Worm (Caenorhabditis elegans) whole organism, L2 larva: ENCODE results near the gene his-7.
A peak's percentile ranks its signal among the peaks of the same experiment; 100 is the strongest.

Source experiments
- C34F6.9 ChIP-seq: fragments of 150-350 bp; optimal IDR thresholded peaks from 2 replicates; lab custom pipeline; 2014; ENCODE audit warnings: missing biosample characterization, missing genetic modification characterization
- F13H6.1 ChIP-seq: sonication (generic microtip); optimal IDR thresholded peaks from 2 replicates; lab custom pipeline; 2016; ENCODE audit warnings: missing genetic modification characterization, missing compliant biosample characterization
- R02D3.7 ChIP-seq: fragments of 150-350 bp; optimal IDR thresholded peaks from 2 replicates; lab custom pipeline; 2014; ENCODE audit warnings: missing biosample characterization, missing genetic modification characterization
- Y55F3AM.14 ChIP-seq: fragments of 200-800 bp; sonication (Bioruptor generic); optimal IDR thresholded peaks from 2 replicates; lab custom pipeline; 2018; ENCODE audit warnings: mild to moderate bottlenecking, missing genetic modification characterization, missing compliant biosample characterization
- ZK546.5 ChIP-seq: sonication (generic microtip); optimal IDR thresholded peaks from 2 replicates; lab custom pipeline; 2017; ENCODE audit warnings: missing biosample characterization, missing genetic modification characterization
- alr-1 ChIP-seq: fragments of 150-350 bp; optimal IDR thresholded peaks from 2 replicates; lab custom pipeline; 2014; ENCODE audit warnings: missing biosample characterization, missing genetic modification characterization
- aly-2 ChIP-seq: fragments of 150-350 bp; optimal IDR thresholded peaks from 2 replicates; lab custom pipeline; 2014; ENCODE audit warnings: missing biosample characterization, missing genetic modification characterization
- ama-1 ChIP-seq: fragments of 150-350 bp; optimal IDR thresholded peaks from 2 replicates; lab custom pipeline; 2018; ENCODE audit warnings: inconsistent platforms
- blmp-1 ChIP-seq: sonication (generic microtip); optimal IDR thresholded peaks from 2 replicates; lab custom pipeline; 2017; ENCODE audit warnings: missing genetic modification characterization, mild to moderate bottlenecking, missing compliant biosample characterization, antibody characterized with exemption, moderate library complexity; ENCODE audit not compliant: insufficient read depth
- ceh-16 ChIP-seq: fragments of 150-350 bp; optimal IDR thresholded peaks from 2 replicates; lab custom pipeline; 2014; ENCODE audit warnings: missing biosample characterization, missing genetic modification characterization
- ceh-82 ChIP-seq: fragments of 150-350 bp; optimal IDR thresholded peaks from 2 replicates; lab custom pipeline; 2014; ENCODE audit warnings: missing biosample characterization, missing genetic modification characterization
- crh-2 ChIP-seq: sonication (generic microtip); optimal IDR thresholded peaks from 2 replicates; lab custom pipeline; 2017; ENCODE audit warnings: missing biosample characterization, missing genetic modification characterization
- dmd-4 ChIP-seq: sonication (generic microtip); optimal IDR thresholded peaks from 2 replicates; lab custom pipeline; 2017; ENCODE audit warnings: missing biosample characterization, missing genetic modification characterization
- egl-27 ChIP-seq: sonication (generic microtip); optimal IDR thresholded peaks from 3 replicates; lab custom pipeline; 2017; ENCODE audit warnings: missing biosample characterization, missing genetic modification reagents, missing genetic modification characterization
- elt-1 ChIP-seq: fragments of 150-350 bp; optimal IDR thresholded peaks from 2 replicates; lab custom pipeline; 2014; ENCODE audit warnings: missing biosample characterization, missing genetic modification characterization
- elt-3 ChIP-seq: sonication (generic microtip); optimal IDR thresholded peaks from 2 replicates; lab custom pipeline; 2017; ENCODE audit warnings: missing biosample characterization, missing genetic modification characterization
- fos-1 ChIP-seq: fragments of 150-350 bp; optimal IDR thresholded peaks from 2 replicates; lab custom pipeline; 2014; ENCODE audit warnings: missing biosample characterization, missing genetic modification characterization
- gmeb-1 ChIP-seq: fragments of 150-350 bp; optimal IDR thresholded peaks from 2 replicates; lab custom pipeline; 2014; ENCODE audit warnings: missing biosample characterization, missing genetic modification characterization
- lin-11 ChIP-seq: fragments of 150-350 bp; sonication (generic microtip); optimal IDR thresholded peaks from 2 replicates; lab custom pipeline; 2014; ENCODE audit warnings: missing biosample characterization, missing genetic modification characterization, inconsistent platforms, mixed read lengths
- lin-13 ChIP-seq: fragments of 150-350 bp; optimal IDR thresholded peaks from 2 replicates; lab custom pipeline; 2014; ENCODE audit warnings: missing biosample characterization, missing genetic modification reagents, missing genetic modification characterization
- lin-39 ChIP-seq: fragments of 150-350 bp; optimal IDR thresholded peaks from 2 replicates; lab custom pipeline; 2014; ENCODE audit warnings: missing biosample characterization, missing genetic modification reagents, missing genetic modification characterization
- lsy-2 ChIP-seq, 2 experiments: fragments of 150-350 bp in 1 of 2; sonication (generic microtip) in 1 of 2; optimal IDR thresholded peaks; 2 replicates each; lab custom pipeline; 2014 to 2017; ENCODE audit warnings: missing biosample characterization in 2 of 2, missing genetic modification characterization in 2 of 2
- mab-5 ChIP-seq: fragments of 150-350 bp; optimal IDR thresholded peaks from 2 replicates; lab custom pipeline; 2014; ENCODE audit warnings: missing biosample characterization, missing genetic modification characterization
- mbf-1 ChIP-seq: sonication (generic microtip); optimal IDR thresholded peaks from 2 replicates; lab custom pipeline; 2017; ENCODE audit warnings: missing biosample characterization, missing genetic modification characterization
- mdl-1 ChIP-seq, 2 experiments: fragments of 150-350 bp in 1 of 2; sonication (generic microtip) in 1 of 2; optimal IDR thresholded peaks; 2 replicates each; lab custom pipeline; 2017; ENCODE audit warnings: missing biosample characterization in 2 of 2, missing genetic modification characterization in 2 of 2
- nhr-10 ChIP-seq: sonication (generic microtip); optimal IDR thresholded peaks from 2 replicates; lab custom pipeline; 2017; ENCODE audit warnings: missing biosample characterization, missing genetic modification characterization
- nhr-11 ChIP-seq: fragments of 150-350 bp; optimal IDR thresholded peaks from 2 replicates; lab custom pipeline; 2014; ENCODE audit warnings: missing biosample characterization, missing genetic modification characterization
- nhr-12 ChIP-seq: fragments of 150-350 bp; optimal IDR thresholded peaks from 2 replicates; lab custom pipeline; 2014; ENCODE audit warnings: missing biosample characterization, missing genetic modification characterization
- nhr-129 ChIP-seq: fragments of 150-350 bp; optimal IDR thresholded peaks from 2 replicates; lab custom pipeline; 2014; ENCODE audit warnings: missing biosample characterization, missing genetic modification characterization
- nhr-21 ChIP-seq: fragments of 150-350 bp; optimal IDR thresholded peaks from 2 replicates; lab custom pipeline; 2014; ENCODE audit warnings: missing biosample characterization, missing genetic modification characterization
- nhr-23 ChIP-seq: fragments of 150-350 bp; optimal IDR thresholded peaks from 2 replicates; lab custom pipeline; 2014; ENCODE audit warnings: missing biosample characterization, missing genetic modification reagents, missing genetic modification characterization
- nhr-237 ChIP-seq: fragments of 150-350 bp; optimal IDR thresholded peaks from 2 replicates; lab custom pipeline; 2014; ENCODE audit warnings: missing biosample characterization, missing genetic modification characterization
- nhr-25 ChIP-seq: fragments of 150-350 bp; sonication (generic microtip); optimal IDR thresholded peaks from 3 replicates; lab custom pipeline; 2014; ENCODE audit warnings: missing biosample characterization, missing genetic modification characterization
- nhr-6 ChIP-seq: fragments of 150-350 bp; optimal IDR thresholded peaks from 2 replicates; lab custom pipeline; 2014; ENCODE audit warnings: missing biosample characterization, missing genetic modification characterization
- nhr-77 ChIP-seq: fragments of 150-350 bp; optimal IDR thresholded peaks from 2 replicates; lab custom pipeline; 2014; ENCODE audit warnings: missing biosample characterization, missing genetic modification characterization
- peb-1 ChIP-seq: fragments of 150-350 bp; optimal IDR thresholded peaks from 2 replicates; lab custom pipeline; 2014; ENCODE audit warnings: missing biosample characterization, missing genetic modification characterization
- sem-4 ChIP-seq: fragments of 150-350 bp; optimal IDR thresholded peaks from 2 replicates; lab custom pipeline; 2014; ENCODE audit warnings: missing biosample characterization, missing genetic modification reagents, missing genetic modification characterization
- skn-1 ChIP-seq: sonication (generic microtip); optimal IDR thresholded peaks from 2 replicates; lab custom pipeline; 2017; ENCODE audit warnings: missing biosample characterization, missing genetic modification characterization
- sma-3 ChIP-seq: sonication (generic microtip); optimal IDR thresholded peaks from 2 replicates; lab custom pipeline; 2016; ENCODE audit warnings: missing genetic modification reagents, missing genetic modification characterization, missing compliant biosample characterization
- sma-9 ChIP-seq, 2 experiments: fragments of 150-350 bp in 1 of 2; sonication (generic microtip) in 1 of 2; optimal IDR thresholded peaks; 2 replicates each; lab custom pipeline; 2014 to 2016; ENCODE audit warnings: missing genetic modification characterization in 2 of 2, mild to moderate bottlenecking in 1 of 2, missing biosample characterization in 1 of 2, missing compliant biosample characterization in 1 of 2, missing genetic modification reagents in 1 of 2, moderate library complexity in 1 of 2
- snpc-4 ChIP-seq: fragments of 150-350 bp; optimal IDR thresholded peaks from 2 replicates; lab custom pipeline; 2014; ENCODE audit warnings: missing biosample characterization, missing genetic modification characterization
- unc-39 ChIP-seq: fragments of 150-350 bp; optimal IDR thresholded peaks from 2 replicates; lab custom pipeline; 2014; ENCODE audit warnings: missing biosample characterization, missing genetic modification characterization
- unc-55 ChIP-seq: fragments of 150-350 bp; sonication (generic microtip); optimal IDR thresholded peaks from 3 replicates; lab custom pipeline; 2014; ENCODE audit warnings: missing biosample characterization, missing genetic modification reagents, missing genetic modification characterization
- unc-62 ChIP-seq: fragments of 150-350 bp; optimal IDR thresholded peaks from 2 replicates; lab custom pipeline; 2014; ENCODE audit warnings: missing biosample characterization, missing genetic modification reagents, missing genetic modification characterization
- zag-1 ChIP-seq: fragments of 150-350 bp; optimal IDR thresholded peaks from 2 replicates; lab custom pipeline; 2014; ENCODE audit warnings: missing biosample characterization, missing genetic modification characterization
- ztf-1 ChIP-seq: fragments of 200-800 bp; sonication (Bioruptor generic); conservative IDR thresholded peaks from 2 replicates; pipeline ENCODE4 v1.3.6; 2022; ENCODE audit warnings: missing genetic modification characterization, missing compliant biosample characterization
- ztf-11 ChIP-seq: sonication (generic microtip); optimal IDR thresholded peaks from 2 replicates; lab custom pipeline; 2017; ENCODE audit warnings: missing biosample characterization, missing genetic modification characterization
- ztf-4 ChIP-seq: fragments of 150-350 bp; optimal IDR thresholded peaks from 2 replicates; lab custom pipeline; 2014; ENCODE audit warnings: missing biosample characterization, missing genetic modification characterization

Gene his-7

DNA sequence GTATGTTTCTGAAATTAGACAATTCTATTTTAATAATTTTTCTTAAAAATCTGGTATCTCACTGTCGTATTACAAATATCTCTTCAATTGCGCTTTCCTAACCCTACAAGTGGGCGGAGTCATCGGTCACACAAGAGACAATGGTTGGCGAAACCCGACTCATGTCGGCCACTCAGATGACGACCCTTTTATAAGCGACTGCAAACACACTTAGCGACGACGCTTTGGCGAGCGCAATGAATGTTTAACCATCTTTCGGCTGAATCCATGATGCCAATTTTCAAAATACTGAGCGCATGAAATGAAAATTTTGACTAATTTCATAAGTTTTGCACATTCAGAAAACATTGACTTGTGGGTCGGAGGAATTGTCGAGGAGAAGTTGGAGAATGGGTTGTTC, 32.8 kb upstream of the his-7 start:
- TF ChIP-seq ztf-1 (GFP tag; lab: Robert Waterston, UW) (0 out of 2 replicates have a peak, but pooled peaks have one; percentile 82), sem-4 (tag; lab: Kevin White, UChicago) (peak; percentile 87), nhr-25 (tag; lab: Kevin White, UChicago) (no peak), lin-13 (GFP tag; lab: Kevin White, UChicago) (peak; percentile 87), nhr-10 (tag; lab: Kevin White, UChicago) (peak; percentile 51), R02D3.7 (tag; lab: Kevin White, UChicago) (peak; percentile 56), skn-1 (peak; percentile 33), Y55F3AM.14 (GFP tag; lab: Kevin White, UChicago) (peak; percentile 94), nhr-6 (tag; lab: Kevin White, UChicago) (peak; percentile 76), lin-11 (tag; lab: Kevin White, UChicago) (peak; percentile 84), mab-5 (tag; lab: Kevin White, UChicago) (peak; percentile 88), aly-2 (tag; lab: Kevin White, UChicago) (peak; percentile 60), egl-27 (tag; lab: Kevin White, UChicago) (peak; percentile 90), mbf-1 (tag; lab: Kevin White, UChicago) (peak; percentile 14), crh-2 (tag; lab: Kevin White, UChicago) (peak; percentile 89), ama-1 (lab: Kevin White, UChicago) (peak; percentile 14), nhr-21 (tag; lab: Kevin White, UChicago) (peak; percentile 91), mdl-1 (tag; optimal IDR thresholded peaks at IDR 0.05; lab: Kevin White, UChicago) (peak; percentile 33 to 44), unc-39 (tag; lab: Kevin White, UChicago) (no peak), fos-1 (tag; lab: Kevin White, UChicago) (peak; percentile 73), zag-1 (tag; lab: Kevin White, UChicago) (peak; percentile 81), blmp-1 (tag; lab: Kevin White, UChicago) (peak; percentile 39), elt-3 (tag; lab: Kevin White, UChicago) (no peak), gmeb-1 (tag; lab: Kevin White, UChicago) (peak; percentile 89), ZK546.5 (peak; percentile 23), lin-39 (peak; percentile 81), ceh-82 (tag; lab: Kevin White, UChicago) (peak; percentile 85), peb-1 (tag; lab: Kevin White, UChicago) (peak; percentile 6), alr-1 (tag; lab: Kevin White, UChicago) (no peak), nhr-237 (tag; lab: Kevin White, UChicago) (peak; percentile 63), dmd-4 (tag; lab: Kevin White, UChicago) (peak; percentile 37), unc-55 (GFP tag; lab: Kevin White, UChicago) (peak; percentile 67), sma-3 (GFP tag; lab: Kevin White, UChicago) (peak; percentile 92), elt-1 (tag; lab: Kevin White, UChicago) (no peak), F13H6.1 (peak; percentile 95), ztf-4 (peak; percentile 83), nhr-12 (tag; lab: Kevin White, UChicago) (peak; percentile 40), sma-9 (GFP tag; optimal IDR thresholded peaks at IDR 0.05; lab: Kevin White, UChicago) (peak; percentile 99), sma-9 (tag; optimal IDR thresholded peaks at IDR 0.05; lab: Kevin White, UChicago) (no peak), ceh-16 (tag; lab: Kevin White, UChicago) (peak; percentile 65), nhr-23 (no peak), lsy-2 (tag; optimal IDR thresholded peaks at IDR 0.05; lab: Kevin White, UChicago) (peak; percentile 87 to 88), nhr-129 (peak; percentile 86), ztf-11 (tag; lab: Kevin White, UChicago) (peak; percentile 45), snpc-4 (tag; lab: Kevin White, UChicago) (peak; percentile 100), C34F6.9 (peak; percentile 71), unc-62 (GFP tag; lab: Kevin White, UChicago) (peak; percentile 73), nhr-77 (tag; lab: Kevin White, UChicago) (peak; percentile 31), nhr-11 (tag; lab: Kevin White, UChicago) (peak; percentile 80)
